Worm (Caenorhabditis elegans) whole organism, young adult: ENCODE data around the gene ZK84.4.

Source experiments
- B0019.2 ChIP-seq: fragments of 200-800 bp; sonication (Bioruptor generic); conservative IDR thresholded peaks from 2 replicates; pipeline ENCODE4 v1.3.6; 2022; ENCODE audit warnings: missing genetic modification reagents, missing genetic modification characterization, missing compliant biosample characterization
- B0035.1 ChIP-seq: sonication (generic microtip); optimal IDR thresholded peaks from 2 replicates; lab custom pipeline; 2016; ENCODE audit warnings: missing genetic modification characterization, mild to moderate bottlenecking, missing compliant biosample characterization, missing genotype, missing genetic modification reagents
- B0336.3 ChIP-seq: fragments of 200-800 bp; sonication (Bioruptor generic); IDR thresholded peaks from 2 replicates; pipeline ENCODE4 v1.3.6; 2022; ENCODE audit warnings: missing genetic modification characterization, missing compliant biosample characterization
- F39B2.1 ChIP-seq: fragments of 200-800 bp; sonication (Bioruptor generic); IDR thresholded peaks from 2 replicates; pipeline ENCODE4 v1.3.6; 2022; ENCODE audit warnings: missing genetic modification reagents, missing genetic modification characterization, missing compliant biosample characterization
- F57C9.4 ChIP-seq: sonication (generic microtip); optimal IDR thresholded peaks from 2 replicates; lab custom pipeline; 2017; ENCODE audit warnings: mild to moderate bottlenecking, missing genetic modification characterization, missing compliant biosample characterization
- K12H6.12 ChIP-seq: fragments of 200-800 bp; sonication (Bioruptor generic); optimal IDR thresholded peaks from 2 replicates; lab custom pipeline; 2018; ENCODE audit warnings: mild to moderate bottlenecking, missing genetic modification characterization, missing compliant biosample characterization
- T07F8.4 ChIP-seq: sonication (generic microtip); optimal IDR thresholded peaks from 2 replicates; lab custom pipeline; 2016; ENCODE audit warnings: mild to moderate bottlenecking, missing genetic modification characterization, moderate library complexity, missing compliant biosample characterization
- T26A5.8 ChIP-seq: sonication (generic microtip); optimal IDR thresholded peaks from 2 replicates; lab custom pipeline; 2016; ENCODE audit warnings: missing genetic modification characterization, missing compliant biosample characterization
- Y53F4B.3 ChIP-seq: fragments of 200-800 bp; sonication (Bioruptor generic); IDR thresholded peaks from 2 replicates; pipeline ENCODE4 v1.3.6; 2022; ENCODE audit warnings: missing genetic modification reagents, missing genetic modification characterization, missing compliant biosample characterization
- Y53G8AR.9 ChIP-seq: fragments of 200-800 bp; sonication (Bioruptor generic); conservative IDR thresholded peaks from 2 replicates; pipeline ENCODE4 v1.3.6; 2022; ENCODE audit warnings: missing genetic modification reagents, missing genetic modification characterization, missing compliant biosample characterization
- Y56A3A.18 ChIP-seq: fragments of 200-800 bp; sonication (Bioruptor generic); IDR thresholded peaks from 2 replicates; pipeline ENCODE4 v1.3.6; 2022; ENCODE audit warnings: missing genetic modification reagents, missing genetic modification characterization, missing compliant biosample characterization
- ZK185.1 ChIP-seq: sonication (generic microtip); optimal IDR thresholded peaks from 2 replicates; lab custom pipeline; 2016; ENCODE audit warnings: mild to moderate bottlenecking, missing genetic modification characterization, missing compliant biosample characterization; ENCODE audit not compliant: poor library complexity, severe bottlenecking
- akir-1 ChIP-seq: fragments of 200-800 bp; sonication (Bioruptor generic); optimal IDR thresholded peaks from 2 replicates; lab custom pipeline; 2018; ENCODE audit warnings: mild to moderate bottlenecking, missing genetic modification characterization, moderate library complexity, missing compliant biosample characterization
- ama-1 ChIP-seq, 3 experiments: fragments of 150-350 bp in 1 of 3; sonication (generic microtip) in 2 of 3; optimal IDR thresholded peaks; 2 replicates each; lab custom pipeline; 2014 to 2018; ENCODE audit warnings: missing biosample characterization in 2 of 3, missing genetic modification characterization in 2 of 3, missing genetic modification reagents in 2 of 3
- athp-1 ChIP-seq: sonication (generic microtip); optimal IDR thresholded peaks from 2 replicates; lab custom pipeline; 2017; ENCODE audit warnings: mild to moderate bottlenecking, missing genetic modification characterization, missing compliant biosample characterization
- attf-5 ChIP-seq: fragments of 200-800 bp; sonication (Bioruptor generic); optimal IDR thresholded peaks from 2 replicates; lab custom pipeline; 2018; ENCODE audit warnings: mild to moderate bottlenecking, missing genetic modification characterization, missing compliant biosample characterization
- bed-2 ChIP-seq: fragments of 200-800 bp; sonication (Bioruptor generic); IDR thresholded peaks from 2 replicates; pipeline ENCODE4 v1.3.6; 2022; ENCODE audit warnings: missing genetic modification reagents, missing genetic modification characterization, missing compliant biosample characterization
- cebp-1 ChIP-seq, 2 experiments: fragments of 200-800 bp in 1 of 2; sonication (Bioruptor generic) in 1 of 2; sonication (generic microtip) in 1 of 2; IDR thresholded peaks in 1 of 2; optimal IDR thresholded peaks in 1 of 2; 2 replicates each; pipeline versions ENCODE4 v1.3.6 to Lab custom; 2017 to 2022; ENCODE audit warnings: missing compliant biosample characterization in 2 of 2, missing genetic modification characterization in 2 of 2, mild to moderate bottlenecking in 1 of 2, missing genetic modification reagents in 1 of 2, moderate library complexity in 1 of 2
- ceh-27 ChIP-seq: fragments of 200-800 bp; sonication (Bioruptor generic); optimal IDR thresholded peaks from 2 replicates; lab custom pipeline; 2018; ENCODE audit warnings: mild to moderate bottlenecking, missing genetic modification characterization, moderate library complexity, missing compliant biosample characterization
- ceh-58 ChIP-seq: fragments of 200-800 bp; sonication (Bioruptor generic); IDR thresholded peaks from 2 replicates; pipeline ENCODE4 v1.3.6; 2022; ENCODE audit warnings: missing genetic modification characterization, missing compliant biosample characterization
- ceh-91 ChIP-seq: fragments of 200-800 bp; sonication (Bioruptor generic); IDR thresholded peaks from 2 replicates; pipeline ENCODE4 v1.3.6; 2022; ENCODE audit warnings: missing genetic modification reagents, missing genetic modification characterization, missing compliant biosample characterization
- dox-1 ChIP-seq: fragments of 200-800 bp; sonication (Bioruptor generic); IDR thresholded peaks from 2 replicates; pipeline ENCODE4 v1.3.6; 2022; ENCODE audit warnings: missing genetic modification reagents, missing genetic modification characterization, missing compliant biosample characterization
- dpff-1 ChIP-seq: sonication (generic microtip); optimal IDR thresholded peaks from 2 replicates; lab custom pipeline; 2017; ENCODE audit warnings: mild to moderate bottlenecking, missing genetic modification characterization, missing compliant biosample characterization
- dpl-1 ChIP-seq: fragments of 150-350 bp; optimal IDR thresholded peaks from 2 replicates; lab custom pipeline; 2014; ENCODE audit warnings: missing biosample characterization, missing genetic modification reagents, missing genetic modification characterization
- egl-18 ChIP-seq: fragments of 200-800 bp; sonication (Bioruptor generic); IDR thresholded peaks from 2 replicates; pipeline ENCODE4 v1.3.6; 2022; ENCODE audit warnings: missing genetic modification reagents, missing genetic modification characterization, missing compliant biosample characterization
- egl-44 ChIP-seq: fragments of 200-800 bp; sonication (Bioruptor generic); IDR thresholded peaks from 2 replicates; pipeline ENCODE4 v1.3.6; 2022; ENCODE audit warnings: missing genetic modification reagents, missing genetic modification characterization, missing compliant biosample characterization
- ets-4 ChIP-seq: fragments of 200-800 bp; sonication (Bioruptor generic); optimal IDR thresholded peaks from 2 replicates; lab custom pipeline; 2018; ENCODE audit warnings: mild to moderate bottlenecking, missing genetic modification characterization, missing compliant biosample characterization
- gei-17 ChIP-seq: fragments of 200-800 bp; sonication (Bioruptor generic); optimal IDR thresholded peaks from 2 replicates; lab custom pipeline; 2018; ENCODE audit warnings: mild to moderate bottlenecking, missing genetic modification characterization, missing compliant biosample characterization
- hrde-1 ChIP-seq: sonication (generic microtip); optimal IDR thresholded peaks from 2 replicates; lab custom pipeline; 2016; ENCODE audit warnings: missing genetic modification characterization, mild to moderate bottlenecking, missing compliant biosample characterization, moderate library complexity, missing genotype, missing genetic modification reagents, borderline replicate concordance
- lin-54 ChIP-seq: fragments of 200-800 bp; sonication (Bioruptor generic); optimal IDR thresholded peaks from 2 replicates; lab custom pipeline; 2018; ENCODE audit warnings: mild to moderate bottlenecking, missing genetic modification characterization, missing compliant biosample characterization
- madf-10 ChIP-seq: sonication (generic microtip); optimal IDR thresholded peaks from 2 replicates; lab custom pipeline; 2016; ENCODE audit warnings: mild to moderate bottlenecking, missing genetic modification characterization, missing compliant biosample characterization
- madf-6 ChIP-seq: fragments of 200-800 bp; sonication (Bioruptor generic); IDR thresholded peaks from 2 replicates; pipeline ENCODE4 v1.3.6; 2022; ENCODE audit warnings: missing genetic modification reagents, missing genetic modification characterization, missing compliant biosample characterization
- nfya-2 ChIP-seq: fragments of 200-800 bp; sonication (Bioruptor generic); IDR thresholded peaks from 2 replicates; pipeline ENCODE4 v1.3.6; 2022; ENCODE audit warnings: missing genetic modification reagents, missing genetic modification characterization, missing compliant biosample characterization
- nfyb-1 ChIP-seq: fragments of 200-800 bp; sonication (Bioruptor generic); IDR thresholded peaks from 2 replicates; pipeline ENCODE4 v1.3.6; 2022; ENCODE audit warnings: missing genetic modification reagents, missing genetic modification characterization, missing compliant biosample characterization
- nhr-120 ChIP-seq: fragments of 200-800 bp; sonication (Bioruptor generic); IDR thresholded peaks from 2 replicates; pipeline ENCODE4 v1.3.6; 2022; ENCODE audit warnings: missing genetic modification characterization, missing compliant biosample characterization
- nhr-179 ChIP-seq: sonication (generic microtip); optimal IDR thresholded peaks from 2 replicates; lab custom pipeline; 2016; ENCODE audit warnings: mild to moderate bottlenecking, missing genetic modification characterization, missing compliant biosample characterization
- nhr-27 ChIP-seq: fragments of 200-800 bp; sonication (Bioruptor generic); optimal IDR thresholded peaks from 2 replicates; lab custom pipeline; 2018; ENCODE audit warnings: mild to moderate bottlenecking, missing genetic modification characterization, moderate library complexity, missing compliant biosample characterization
- nhr-80 ChIP-seq: sonication (generic microtip); optimal IDR thresholded peaks from 2 replicates; lab custom pipeline; 2016; ENCODE audit warnings: missing genetic modification characterization, missing compliant biosample characterization
- pbrm-1 ChIP-seq: fragments of 200-800 bp; sonication (Bioruptor generic); IDR thresholded peaks from 2 replicates; pipeline ENCODE4 v1.3.6; 2022; ENCODE audit warnings: missing genetic modification reagents, missing genetic modification characterization, missing compliant biosample characterization
- rpc-1 ChIP-seq, 2 experiments: fragments of 150-350 bp in 1 of 2; sonication (generic microtip) in 1 of 2; optimal IDR thresholded peaks; 2 replicates each; lab custom pipeline; 2014 to 2018; ENCODE audit warnings: missing biosample characterization in 1 of 2, missing genetic modification characterization in 1 of 2, missing genetic modification reagents in 1 of 2, missing genotype in 1 of 2
- snpc-1.1 ChIP-seq: sonication (generic microtip); optimal IDR thresholded peaks from 2 replicates; lab custom pipeline; 2017; ENCODE audit warnings: missing genetic modification characterization, mild to moderate bottlenecking, missing compliant biosample characterization, antibody characterized with exemption, moderate library complexity, missing genotype, missing genetic modification reagents; ENCODE audit not compliant: insufficient read depth
- snpc-4 ChIP-seq, 5 experiments: fragments of 150-350 bp in 1 of 5; sonication (generic microtip) in 4 of 5; optimal IDR thresholded peaks; 2 replicates each; lab custom pipeline; 2014 to 2018; ENCODE audit warnings: missing genetic modification characterization in 5 of 5, missing biosample characterization in 3 of 5, antibody characterized with exemption in 2 of 5, mild to moderate bottlenecking in 2 of 5, missing compliant biosample characterization in 2 of 5, missing genotype in 2 of 5, moderate library complexity in 2 of 5, missing genetic modification reagents in 1 of 5
- tbp1 ChIP-seq: fragments of 200-800 bp; sonication (Bioruptor generic); optimal IDR thresholded peaks from 2 replicates; lab custom pipeline; 2018; ENCODE audit warnings: mild to moderate bottlenecking, missing genetic modification characterization, missing compliant biosample characterization
- tlf-1 ChIP-seq: fragments of 200-800 bp; sonication (Bioruptor generic); optimal IDR thresholded peaks from 2 replicates; lab custom pipeline; 2018; ENCODE audit warnings: mild to moderate bottlenecking, missing genetic modification characterization, missing compliant biosample characterization
- unc-62 ChIP-seq: fragments of 150-350 bp; optimal IDR thresholded peaks from 2 replicates; lab custom pipeline; 2014; ENCODE audit warnings: missing biosample characterization, missing genetic modification reagents, missing genetic modification characterization
- ztf-18 ChIP-seq: sonication (generic microtip); optimal IDR thresholded peaks from 2 replicates; lab custom pipeline; 2016; ENCODE audit warnings: missing genotype, mild to moderate bottlenecking, missing genetic modification characterization, missing compliant biosample characterization
- ztf-25 ChIP-seq: fragments of 200-800 bp; sonication (Bioruptor generic); IDR thresholded peaks from 2 replicates; pipeline ENCODE4 v1.3.6; 2022; ENCODE audit warnings: missing genetic modification reagents, missing genetic modification characterization, missing compliant biosample characterization
- ztf-3 ChIP-seq: fragments of 200-800 bp; sonication (Bioruptor generic); optimal IDR thresholded peaks from 2 replicates; lab custom pipeline; 2018; ENCODE audit warnings: mild to moderate bottlenecking, missing genetic modification characterization, missing compliant biosample characterization

The ZK84.4 gene

ce11 chrII:6049546-6049945 is 40.8 kb upstream of the ZK84.4 start:
- no peak for TF ChIP-seq akir-1
- no peak for TF ChIP-seq nfya-2
- no peak for TF ChIP-seq cebp-1 (GFP tag; IDR thresholded peaks at IDR 0.05; lab: Robert Waterston, UW)
- TF ChIP-seq cebp-1 (tag; optimal IDR thresholded peaks at IDR 0.05; lab: Kevin White, UChicago) = peak; percentile 1
- TF ChIP-seq B0336.3 = no peak
- TF ChIP-seq snpc-1.1 (tag; lab: Kevin White, UChicago) = no peak
- TF ChIP-seq nhr-27 (tag; lab: Kevin White, UChicago) = no peak
- TF ChIP-seq rpc-1 (optimal IDR thresholded peaks at IDR 0.05; lab: Kevin White, UChicago) = no peak
- no peak for TF ChIP-seq rpc-1 (tag; optimal IDR thresholded peaks at IDR 0.05; lab: Kevin White, UChicago)
- TF ChIP-seq unc-62 (GFP tag; lab: Kevin White, UChicago) = no peak
- TF ChIP-seq ZK185.1 = peak; percentile 6
- TF ChIP-seq dpl-1 (GFP tag; lab: Kevin White, UChicago) = no peak
- TF ChIP-seq nhr-179 (tag; lab: Kevin White, UChicago) = no peak
- TF ChIP-seq ceh-91 (GFP tag; lab: Robert Waterston, UW) = no peak
- no peak for TF ChIP-seq ztf-3 (GFP tag; lab: Kevin White, UChicago)
- no peak for TF ChIP-seq gei-17
- no peak for TF ChIP-seq madf-10
- no peak for TF ChIP-seq Y53G8AR.9
- TF ChIP-seq dox-1 = 0 out of 2 replicates have a peak, but pooled peaks have one; percentile 25
- TF ChIP-seq F39B2.1 = no peak
- peak; percentile 11 for TF ChIP-seq lin-54 (GFP tag; lab: Kevin White, UChicago)
- TF ChIP-seq ama-1 (optimal IDR thresholded peaks at IDR 0.05; lab: Kevin White, UChicago) = no peak
- peak in 1 of 2 experiments; percentile 7 for TF ChIP-seq ama-1 (GFP tag; optimal IDR thresholded peaks at IDR 0.05; lab: Kevin White, UChicago)
- no peak for TF ChIP-seq ceh-27 (GFP tag; lab: Kevin White, UChicago)
- no peak for TF ChIP-seq K12H6.12
- TF ChIP-seq ztf-18 (tag; lab: Kevin White, UChicago) = peak; percentile 75
- no peak for TF ChIP-seq dpff-1 (tag; lab: Kevin White, UChicago)
- TF ChIP-seq hrde-1 (tag; lab: Kevin White, UChicago) = no peak
- TF ChIP-seq B0019.2 (GFP tag; lab: Robert Waterston, UW) = no peak
- TF ChIP-seq B0035.1 (tag; lab: Kevin White, UChicago) = no peak
- no peak for TF ChIP-seq ets-4 (GFP tag; lab: Kevin White, UChicago)
- no peak for TF ChIP-seq F57C9.4
- no peak for TF ChIP-seq Y56A3A.18 (GFP tag; lab: Robert Waterston, UW)
- TF ChIP-seq Y53F4B.3 = no peak
- TF ChIP-seq nhr-80 (tag; lab: Kevin White, UChicago) = peak; percentile 74
- no peak for TF ChIP-seq tlf-1
- 0 out of 2 replicates have a peak, but pooled peaks have one; percentile 14 for TF ChIP-seq madf-6

ce11 chrII:6047639-6048159 is 38.9 kb upstream of the ZK84.4 start, which contains the start of the genes R12C12.6 and ran-5:
TSS of gene R12C12.6 (minus strand) at chrII:6047867.
TSS of gene ran-5 (plus strand) at chrII:6048109.
- TF ChIP-seq nfyb-1 = peak; percentile 70; the same call in 1 of the 2 replicates
- TF ChIP-seq egl-18 (GFP tag; lab: Robert Waterston, UW) = no peak
- peak; percentile 50 for TF ChIP-seq attf-5 (GFP tag; lab: Kevin White, UChicago)
- TF ChIP-seq unc-62 (GFP tag; lab: Kevin White, UChicago) = no peak
- TF ChIP-seq egl-44 (GFP tag; lab: Robert Waterston, UW) = no peak
- TF ChIP-seq nhr-120 (GFP tag; lab: Robert Waterston, UW) = no peak
- TF ChIP-seq athp-1 (tag; lab: Kevin White, UChicago) = peak; percentile 0
- TF ChIP-seq T07F8.4 (tag; lab: Kevin White, UChicago) = no peak
- no peak for TF ChIP-seq T26A5.8 (tag; lab: Kevin White, UChicago)
- TF ChIP-seq ceh-58 = no peak
- TF ChIP-seq tbp1 = peak; percentile 60
- peak; percentile 41 for TF ChIP-seq snpc-4 (GFP tag; optimal IDR thresholded peaks at IDR 0.05; lab: Kevin White, UChicago)
- TF ChIP-seq snpc-4 (tag; optimal IDR thresholded peaks at IDR 0.05; lab: Kevin White, UChicago) = peak in 2 of 4 experiments; percentile 74 to 78
- TF ChIP-seq bed-2 (GFP tag; lab: Robert Waterston, UW) = no peak
- no peak for TF ChIP-seq akir-1
- peak; percentile 89 for TF ChIP-seq pbrm-1 (GFP tag; lab: Robert Waterston, UW)
- peak; percentile 73 for TF ChIP-seq tlf-1
- no peak for TF ChIP-seq ztf-25 (GFP tag; lab: Robert Waterston, UW)
- TF ChIP-seq nhr-179 (tag; lab: Kevin White, UChicago) = no peak
